Fruit fly (Drosophila melanogaster) whole organism, embryonic: ENCODE data around the gene CG43095.

ENCODE experiments used
- Abd-B ChIP-seq: fragments of 200-800 bp; sonication (Bioruptor generic); optimal IDR thresholded peaks from 2 replicates; lab custom pipeline; 2018; ENCODE audit warnings: missing biosample characterization, mild to moderate bottlenecking, missing genetic modification characterization, moderate library complexity
- Aef1 ChIP-seq: fragments of 200-800 bp; sonication (Bioruptor generic); IDR thresholded peaks from 3 replicates; pipeline ENCODE4 v1.3.6; 2022; ENCODE audit warnings: missing biosample characterization, missing genetic modification characterization
- CG10654 ChIP-seq: fragments of 200-800 bp; sonication (Bioruptor generic); optimal IDR thresholded peaks from 2 replicates; lab custom pipeline; 2016; ENCODE audit warnings: missing biosample characterization, missing genetic modification characterization
- CG14441 ChIP-seq: fragments of 200-800 bp; sonication (Bioruptor generic); IDR thresholded peaks from 2 replicates; pipeline ENCODE4 v1.3.6; 2022; ENCODE audit warnings: missing biosample characterization, missing genetic modification characterization
- CG14710 ChIP-seq: fragments of 200-800 bp; sonication (Bioruptor generic); optimal IDR thresholded peaks from 3 replicates; lab custom pipeline; 2019; ENCODE audit warnings: missing biosample characterization, mild to moderate bottlenecking, missing genetic modification characterization, moderate library complexity
- CG15514 ChIP-seq: fragments of 200-800 bp; sonication (Bioruptor generic); optimal IDR thresholded peaks from 3 replicates; lab custom pipeline; 2017; ENCODE audit warnings: missing biosample characterization, missing genetic modification characterization, mild to moderate bottlenecking, moderate library complexity, missing genetic modification reagents
- CG16779 ChIP-seq: fragments of 200-800 bp; sonication (Bioruptor generic); IDR thresholded peaks from 2 replicates; pipeline ENCODE4 v1.3.6; 2022; ENCODE audit warnings: missing biosample characterization, missing genetic modification characterization
- CG16813 ChIP-seq: fragments of 200-800 bp; sonication (Bioruptor generic); IDR thresholded peaks from 3 replicates; pipeline ENCODE4 v1.3.6; 2022; ENCODE audit warnings: missing biosample characterization, missing genetic modification characterization; ENCODE audit not compliant: partially characterized antibody
- CG17912 ChIP-seq: fragments of 200-800 bp; sonication (Bioruptor generic); optimal IDR thresholded peaks from 2 replicates; lab custom pipeline; 2018; ENCODE audit warnings: missing biosample characterization, mild to moderate bottlenecking, missing genetic modification characterization
- CG18476 ChIP-seq: fragments of 200-800 bp; sonication (Bioruptor generic); optimal IDR thresholded peaks from 2 replicates; lab custom pipeline; 2016; ENCODE audit warnings: missing biosample characterization, mild to moderate bottlenecking, missing genetic modification characterization
- CG2678 ChIP-seq: fragments of 200-800 bp; sonication (Bioruptor generic); optimal IDR thresholded peaks from 3 replicates; lab custom pipeline; 2019; ENCODE audit warnings: missing biosample characterization, mild to moderate bottlenecking, missing genetic modification characterization, moderate library complexity
- CG3281 ChIP-seq: fragments of 200-800 bp; sonication (Bioruptor generic); optimal IDR thresholded peaks from 3 replicates; lab custom pipeline; 2017; ENCODE audit warnings: missing biosample characterization, mild to moderate bottlenecking, missing genetic modification characterization
- CG34224 ChIP-seq: fragments of 200-800 bp; sonication (Bioruptor generic); IDR thresholded peaks from 3 replicates; pipeline ENCODE4 v1.3.6; 2022; ENCODE audit warnings: missing biosample characterization, missing genetic modification characterization; ENCODE audit not compliant: partially characterized antibody
- CG3995 ChIP-seq: fragments of 200-800 bp; sonication (Bioruptor generic); optimal IDR thresholded peaks from 3 replicates; lab custom pipeline; 2016; ENCODE audit warnings: missing biosample characterization, missing genetic modification characterization
- CG5245 ChIP-seq: fragments of 200-800 bp; sonication (Bioruptor generic); optimal IDR thresholded peaks from 3 replicates; lab custom pipeline; 2016; ENCODE audit warnings: missing biosample characterization, missing genetic modification characterization
- CG6272 ChIP-seq: fragments of 200-800 bp; sonication (Bioruptor generic); IDR thresholded peaks from 2 replicates; pipeline ENCODE4 v1.3.6; 2022; ENCODE audit warnings: missing biosample characterization, missing genetic modification characterization
- CG6689 ChIP-seq: fragments of 200-800 bp; sonication (Bioruptor generic); IDR thresholded peaks from 2 replicates; pipeline ENCODE4 v1.3.6; 2022; ENCODE audit warnings: missing biosample characterization, missing genetic modification characterization
- CG6765 ChIP-seq: fragments of 200-800 bp; sonication (Bioruptor generic); optimal IDR thresholded peaks from 3 replicates; lab custom pipeline; 2017; ENCODE audit warnings: missing biosample characterization, mild to moderate bottlenecking, missing genetic modification characterization
- CG7839 ChIP-seq: fragments of 200-800 bp; sonication (Bioruptor generic); optimal IDR thresholded peaks from 3 replicates; lab custom pipeline; 2018; ENCODE audit warnings: missing biosample characterization, mild to moderate bottlenecking, missing genetic modification characterization, moderate library complexity
- Camta ChIP-seq: fragments of 200-800 bp; sonication (Bioruptor generic); optimal IDR thresholded peaks from 2 replicates; lab custom pipeline; 2016; ENCODE audit warnings: missing biosample characterization, missing genetic modification characterization
- E2f2 ChIP-seq: fragments of 200-800 bp; sonication (Bioruptor generic); IDR thresholded peaks from 2 replicates; pipeline ENCODE4 v1.3.6; 2022; ENCODE audit warnings: missing biosample characterization, missing genetic modification characterization
- Ets65A ChIP-seq: fragments of 200-800 bp; sonication (Bioruptor generic); peaks from one replicate; lab custom pipeline; 2016; ENCODE audit warnings: missing biosample characterization, missing genetic modification characterization
- HLH4C ChIP-seq: fragments of 200-800 bp; sonication (Bioruptor generic); IDR thresholded peaks from 3 replicates; pipeline ENCODE4 v1.3.6; 2022; ENCODE audit warnings: missing biosample characterization, missing genetic modification characterization; ENCODE audit not compliant: partially characterized antibody
- Hr78 ChIP-seq, 2 experiments: fragments of 200-800 bp in 1 of 2; fragments of >200 bp in 1 of 2; sonication (Bioruptor generic) in 1 of 2; optimal IDR thresholded peaks; 2 replicates each; lab custom pipeline; 2017 to 2019; ENCODE audit warnings: missing biosample characterization in 2 of 2, missing genetic modification characterization in 2 of 2, mild to moderate bottlenecking in 1 of 2, moderate library complexity in 1 of 2
- MESR4 ChIP-seq: fragments of 200-800 bp; sonication (Bioruptor generic); optimal IDR thresholded peaks from 2 replicates; lab custom pipeline; 2018; ENCODE audit warnings: missing biosample characterization, mild to moderate bottlenecking, missing genetic modification characterization, moderate library complexity
- Myb ChIP-seq: fragments of 200-800 bp; sonication (Bioruptor generic); optimal IDR thresholded peaks from 2 replicates; lab custom pipeline; 2016; ENCODE audit warnings: missing biosample characterization, missing genetic modification characterization
- Sin3A ChIP-seq: fragments of >200 bp; optimal IDR thresholded peaks from 2 replicates; lab custom pipeline; 2018
- Sry-β ChIP-seq: fragments of 200-800 bp; sonication (Bioruptor generic); optimal IDR thresholded peaks from 2 replicates; lab custom pipeline; 2018; ENCODE audit warnings: missing biosample characterization, mild to moderate bottlenecking, missing genetic modification characterization, moderate library complexity
- Sry-δ ChIP-seq: fragments of 200-800 bp; sonication (Bioruptor generic); optimal IDR thresholded peaks from 2 replicates; lab custom pipeline; 2016; ENCODE audit warnings: missing biosample characterization, missing genetic modification characterization
- Taf1 ChIP-seq: fragments of 200-800 bp; sonication (Bioruptor generic); IDR thresholded peaks from 2 replicates; pipeline ENCODE4 v1.3.6; 2022; ENCODE audit warnings: missing biosample characterization, missing genetic modification characterization
- chinmo ChIP-seq: fragments of 200-800 bp; sonication (Bioruptor generic); IDR thresholded peaks from 4 replicates; pipeline ENCODE4 v1.3.6; 2022; ENCODE audit warnings: missing biosample characterization, missing genetic modification characterization; ENCODE audit not compliant: partially characterized antibody
- chn ChIP-seq: fragments of 200-800 bp; sonication (Bioruptor generic); optimal IDR thresholded peaks from 2 replicates; lab custom pipeline; 2016; ENCODE audit warnings: missing biosample characterization, missing genetic modification characterization
- ci ChIP-seq: fragments of 200-800 bp; sonication (Bioruptor generic); IDR thresholded peaks from 3 replicates; pipeline ENCODE4 v1.3.6; 2022; ENCODE audit warnings: missing biosample characterization, missing genetic modification characterization
- crc ChIP-seq: fragments of 200-800 bp; sonication (Bioruptor generic); optimal IDR thresholded peaks from 2 replicates; lab custom pipeline; 2016; ENCODE audit warnings: missing biosample characterization, missing genetic modification characterization
- dati ChIP-seq: fragments of 200-800 bp; sonication (Bioruptor generic); IDR thresholded peaks from 2 replicates; pipeline ENCODE4 v1.3.6; 2022; ENCODE audit warnings: missing biosample characterization, missing genetic modification characterization
- eyg ChIP-seq: fragments of 200-800 bp; sonication (Bioruptor generic); optimal IDR thresholded peaks from 3 replicates; lab custom pipeline; 2016; ENCODE audit warnings: missing biosample characterization, missing genetic modification characterization
- gfzf ChIP-seq: fragments of 200-800 bp; sonication (Bioruptor generic); optimal IDR thresholded peaks from 2 replicates; lab custom pipeline; 2016; ENCODE audit warnings: missing biosample characterization, mild to moderate bottlenecking, missing genetic modification characterization, moderate library complexity
- lbe ChIP-seq: fragments of 200-800 bp; sonication (Bioruptor generic); optimal IDR thresholded peaks from 2 replicates; lab custom pipeline; 2016; ENCODE audit warnings: missing biosample characterization, mild to moderate bottlenecking, missing genetic modification characterization
- nerfin-2 ChIP-seq: fragments of 200-800 bp; sonication (Bioruptor generic); IDR thresholded peaks from 2 replicates; pipeline ENCODE4 v1.3.6; 2022; ENCODE audit warnings: missing biosample characterization, missing genetic modification characterization; ENCODE audit not compliant: partially characterized antibody
- pita ChIP-seq: fragments of 200-800 bp; sonication (Bioruptor generic); optimal IDR thresholded peaks from 2 replicates; lab custom pipeline; 2017; ENCODE audit warnings: missing biosample characterization, mild to moderate bottlenecking, missing genetic modification characterization
- pzg ChIP-seq: fragments of 200-800 bp; sonication (Bioruptor generic); optimal IDR thresholded peaks from 3 replicates; lab custom pipeline; 2018; ENCODE audit warnings: missing biosample characterization, mild to moderate bottlenecking, missing genetic modification characterization, moderate library complexity
- run ChIP-seq: fragments of 200-800 bp; sonication (Bioruptor generic); optimal IDR thresholded peaks from 3 replicates; lab custom pipeline; 2018; ENCODE audit warnings: missing biosample characterization, mild to moderate bottlenecking, missing genetic modification characterization
- schlank ChIP-seq: fragments of 200-800 bp; sonication (Bioruptor generic); optimal IDR thresholded peaks from 2 replicates; lab custom pipeline; 2018; ENCODE audit warnings: missing biosample characterization, mild to moderate bottlenecking, missing genetic modification characterization
- sens ChIP-seq: fragments of 200-800 bp; sonication (Bioruptor generic); peaks from one replicate; lab custom pipeline; 2016; ENCODE audit warnings: missing biosample characterization, missing genetic modification characterization
- shn ChIP-seq: fragments of 200-800 bp; sonication (Bioruptor generic); optimal IDR thresholded peaks from 3 replicates; lab custom pipeline; 2016; ENCODE audit warnings: missing biosample characterization, missing genetic modification characterization
- slou ChIP-seq: fragments of 200-800 bp; sonication (Bioruptor generic); optimal IDR thresholded peaks from 3 replicates; lab custom pipeline; 2016; ENCODE audit warnings: missing biosample characterization, missing genetic modification characterization
- slp2 ChIP-seq: fragments of 200-800 bp; sonication (Bioruptor generic); optimal IDR thresholded peaks from 2 replicates; lab custom pipeline; 2016; ENCODE audit warnings: missing biosample characterization, missing genetic modification characterization
- trem ChIP-seq: fragments of 200-800 bp; optimal IDR thresholded peaks from 3 replicates; lab custom pipeline; 2019; ENCODE audit warnings: missing biosample characterization, mild to moderate bottlenecking, missing genetic modification characterization, moderate library complexity
- unc-4 ChIP-seq: fragments of 200-800 bp; sonication (Bioruptor generic); IDR thresholded peaks from 2 replicates; pipeline ENCODE4 v1.3.6; 2022; ENCODE audit warnings: missing biosample characterization, missing genetic modification characterization; ENCODE audit not compliant: partially characterized antibody

CG43095 gene

dm6 chr3R:22747423-22748090 lies 24.0 kb downstream of the CG43095 start, which contains the start of gene CG17141 (continued):
- TF ChIP-seq CG16813 (GFP tag; lab: Robert Waterston, UW) = peak; percentile 35; the same call in 1 of the 3 replicates
- TF ChIP-seq trem (tag; lab: Kevin White, UChicago) = peak; percentile 36
- no peak for TF ChIP-seq shn (GFP tag; lab: Kevin White, UChicago)
- no peak for TF ChIP-seq run
- peak; percentile 22; the same call in 1 of the 3 replicates for TF ChIP-seq HLH4C (GFP tag; lab: Robert Waterston, UW)
- peak; percentile 47 for TF ChIP-seq unc-4 (GFP tag; lab: Robert Waterston, UW)
- peak; percentile 42; the same call in 1 of the 3 replicates for TF ChIP-seq ci (GFP tag; lab: Robert Waterston, UW)
- TF ChIP-seq CG34224 = peak; percentile 34; the same call in 1 of the 3 replicates
- TF ChIP-seq nerfin-2 = no peak
- TF ChIP-seq Ets65A (GFP tag; lab: Kevin White, UChicago) = peak; percentile 69
- TF ChIP-seq MESR4 = peak; percentile 77
- peak; percentile 74 for TF ChIP-seq sens (GFP tag; lab: Kevin White, UChicago)
- peak; percentile 72 for TF ChIP-seq CG15514
- TF ChIP-seq CG2678 (tag; lab: Kevin White, UChicago) = no peak
- TF ChIP-seq chinmo (GFP tag; lab: Robert Waterston, UW) = 0 out of 4 replicates have a peak, but pooled peaks have one; percentile 20
- TF ChIP-seq pzg (GFP tag; lab: Kevin White, UChicago) = peak; percentile 90
- TF ChIP-seq CG6689 (GFP tag; lab: Robert Waterston, UW) = no peak
- no peak for TF ChIP-seq pita
- TF ChIP-seq CG3995 (GFP tag; lab: Kevin White, UChicago) = peak; percentile 77
- TF ChIP-seq Sin3A (lab: Kevin White, UChicago) = peak; percentile 22
- no peak for TF ChIP-seq CG3281 (GFP tag; lab: Kevin White, UChicago)
- TF ChIP-seq CG5245 (GFP tag; lab: Kevin White, UChicago) = no peak
- peak; percentile 97 for TF ChIP-seq E2f2
- no peak for TF ChIP-seq CG18476 (GFP tag; lab: Kevin White, UChicago)

DNA sequence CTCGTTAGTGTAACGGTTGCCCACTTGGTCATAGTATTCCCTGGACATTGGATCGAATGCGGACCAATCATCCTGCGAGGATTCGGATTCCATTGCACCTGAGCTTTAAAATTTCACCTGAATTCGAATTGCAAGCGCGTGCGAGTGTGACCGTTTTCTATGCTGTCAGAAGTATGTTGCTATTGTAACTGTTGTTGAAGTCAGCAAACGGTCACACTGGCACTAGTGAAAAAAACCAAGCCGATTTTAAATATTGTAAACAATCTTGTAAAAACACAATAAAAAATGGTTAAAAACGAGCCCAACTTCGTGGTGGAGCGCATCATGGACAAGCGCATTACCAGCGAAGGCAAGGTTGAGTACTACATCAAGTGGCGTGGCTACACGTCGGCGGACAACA lies 26.1 kb downstream of the CG43095 start, which contains the start of the genes vret and HP1c:
Gene vret, minus strand, starts transcription at position 150 of the 400 bp plus-strand sequence.
Gene HP1c, plus strand, starts transcription at position 189 of the 400 bp plus-strand sequence.
- TF ChIP-seq Sry-β (GFP tag; lab: Kevin White, UChicago) (no peak), lbe (GFP tag; lab: Kevin White, UChicago) (no peak), CG6765 (GFP tag; lab: Kevin White, UChicago) (no peak), Taf1 (no peak), Camta (GFP tag; lab: Kevin White, UChicago) (no peak), slou (GFP tag; lab: Kevin White, UChicago) (no peak), CG34224 (peak; percentile 37; the same call in 1 of the 3 replicates), crc (no peak), gfzf (peak; percentile 83), chn (GFP tag; lab: Kevin White, UChicago) (no peak), schlank (tag; lab: Kevin White, UChicago) (no peak), Abd-B (no peak), eyg (GFP tag; lab: Kevin White, UChicago) (no peak), CG7839 (tag; lab: Kevin White, UChicago) (no peak), CG16779 (no peak), unc-4 (GFP tag; lab: Robert Waterston, UW) (no peak), CG6272 (GFP tag; lab: Robert Waterston, UW) (no peak), Hr78 (GFP tag; optimal IDR thresholded peaks at IDR 0.05; lab: Kevin White, UChicago) (no peak), CG14441 (no peak), dati (no peak), CG14710 (tag; lab: Kevin White, UChicago) (peak; percentile 95), slp2 (GFP tag; lab: Kevin White, UChicago) (no peak), CG10654 (no peak), Sry-δ (peak; percentile 24), Aef1 (GFP tag; lab: Robert Waterston, UW) (peak; percentile 68), CG17912 (no peak), CG3995 (GFP tag; lab: Kevin White, UChicago) (peak; percentile 47), Myb (GFP tag; lab: Kevin White, UChicago) (peak; percentile 74)
